Fruit fly (Drosophila melanogaster): Measurements from ENCODE around the gene Nep6.
A peak's percentile ranks its signal among the peaks of the same experiment; 100 is the strongest.

Gene Nep6

DNA sequence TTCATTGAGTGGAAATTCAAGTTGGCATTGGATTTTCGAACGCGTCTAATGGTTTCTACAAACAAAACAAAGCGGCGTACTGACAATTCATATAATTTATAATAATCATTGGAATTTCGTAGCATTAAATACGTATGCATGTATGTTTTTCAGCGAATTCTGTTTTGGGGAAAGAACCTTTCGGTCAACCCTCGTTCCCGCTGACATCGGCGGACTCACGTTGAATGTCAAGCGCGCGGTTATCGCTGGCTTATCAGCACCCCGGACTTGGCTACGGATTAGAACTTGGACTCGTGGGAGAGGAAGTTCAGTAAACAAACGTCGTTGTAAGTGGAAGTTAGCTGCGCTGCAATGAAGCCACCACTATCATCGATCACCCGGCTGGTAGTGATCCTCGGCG is at the start of gene Nep6:
Nep6 (plus strand) TSS at position 305 of the 400 bp plus-strand sequence.
- TF ChIP-seq pan (optimal IDR thresholded peaks at IDR 0.05) (no peak), CG8478 (optimal IDR thresholded peaks at IDR 0.05) (no peak), Dll (optimal IDR thresholded peaks at IDR 0.05) (no peak), psq (optimal IDR thresholded peaks at IDR 0.05) (no peak), usp (GFP tag; optimal IDR thresholded peaks at IDR 0.05) (no peak), EcR (GFP tag; optimal IDR thresholded peaks at IDR 0.05) (no peak)

dm6 chrX:12751786-12752187 is 49.7 kb upstream of the Nep6 start:
- TF ChIP-seq EcR (GFP tag; optimal IDR thresholded peaks at IDR 0.05), result peak in 1 of 2 experiments; percentile 85
- TF ChIP-seq usp (GFP tag; optimal IDR thresholded peaks at IDR 0.05), result no peak

dm6 chrX:12752196-12752595 is 49.3 kb upstream of the Nep6 start:
- TF ChIP-seq EcR (GFP tag; optimal IDR thresholded peaks at IDR 0.05), result peak in 1 of 2 experiments; percentile 57
- TF ChIP-seq CG8478 (optimal IDR thresholded peaks at IDR 0.05), result peak; percentile 62
- no peak for TF ChIP-seq psq (optimal IDR thresholded peaks at IDR 0.05)
- no peak for TF ChIP-seq Dll (optimal IDR thresholded peaks at IDR 0.05)

DNA sequence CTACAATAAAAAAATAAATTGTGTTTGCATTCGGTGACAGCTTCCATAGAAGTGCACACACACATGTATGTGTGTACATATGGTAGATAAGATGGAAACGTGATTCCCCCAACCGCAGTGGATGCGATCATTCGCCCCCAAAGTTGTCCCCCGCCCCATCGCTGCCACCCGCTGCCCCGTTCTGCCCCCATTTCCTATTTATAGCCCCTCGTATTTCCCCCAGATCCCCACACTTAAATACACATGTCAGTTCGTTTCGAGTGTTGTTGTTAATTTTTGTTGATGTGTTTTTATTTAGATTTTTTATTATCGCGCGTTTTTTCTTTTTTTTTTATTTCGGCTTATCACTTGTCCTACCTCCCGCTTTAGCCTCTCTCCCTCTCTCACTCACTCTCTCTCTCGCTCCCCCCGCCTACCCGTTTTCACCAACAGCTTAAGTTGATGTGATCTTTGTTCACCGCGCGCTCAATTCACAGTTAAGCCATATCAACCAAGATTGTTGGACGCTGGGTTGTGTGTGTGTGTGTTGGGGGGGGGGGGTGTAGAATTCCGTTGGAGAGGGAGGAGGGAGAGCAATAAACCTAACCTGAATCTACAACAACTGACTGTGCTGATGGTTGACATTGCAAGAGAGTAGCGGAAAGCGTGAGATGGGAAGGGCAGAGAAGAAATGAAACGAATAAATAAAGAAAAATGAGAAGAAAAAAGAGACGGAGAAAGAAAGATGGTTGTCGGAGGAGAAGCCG is 47.7 kb upstream of the Nep6 start:
- TF ChIP-seq usp (GFP tag; optimal IDR thresholded peaks at IDR 0.05) (no peak), psq (optimal IDR thresholded peaks at IDR 0.05) (no peak), CG8478 (optimal IDR thresholded peaks at IDR 0.05) (no peak), EcR (GFP tag; optimal IDR thresholded peaks at IDR 0.05) (peak in 1 of 2 experiments; percentile 65), pan (optimal IDR thresholded peaks at IDR 0.05) (no peak), Dll (optimal IDR thresholded peaks at IDR 0.05) (peak; percentile 63)

DNA sequence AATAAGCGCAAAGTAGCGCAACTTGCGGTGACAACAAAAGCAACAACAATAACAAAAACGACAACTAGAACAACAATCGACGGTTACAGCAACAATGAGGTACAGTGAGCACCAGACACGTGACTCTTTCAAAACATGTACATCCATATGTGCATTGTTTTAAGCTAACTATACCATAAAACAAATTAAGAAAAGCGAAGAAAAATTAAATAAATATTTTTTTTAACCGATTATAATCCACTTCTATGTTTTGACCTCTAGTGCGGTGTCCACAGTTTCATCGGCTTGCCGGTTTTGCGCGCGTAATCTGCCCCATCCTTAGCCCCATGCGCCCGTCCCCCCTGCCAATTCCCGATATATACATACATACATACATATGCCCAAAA is 47.1 kb upstream of the Nep6 start:
- TF ChIP-seq EcR (GFP tag; optimal IDR thresholded peaks at IDR 0.05) (no peak), usp (GFP tag; optimal IDR thresholded peaks at IDR 0.05) (no peak), psq (optimal IDR thresholded peaks at IDR 0.05) (no peak), Dll (optimal IDR thresholded peaks at IDR 0.05) (no peak)

DNA sequence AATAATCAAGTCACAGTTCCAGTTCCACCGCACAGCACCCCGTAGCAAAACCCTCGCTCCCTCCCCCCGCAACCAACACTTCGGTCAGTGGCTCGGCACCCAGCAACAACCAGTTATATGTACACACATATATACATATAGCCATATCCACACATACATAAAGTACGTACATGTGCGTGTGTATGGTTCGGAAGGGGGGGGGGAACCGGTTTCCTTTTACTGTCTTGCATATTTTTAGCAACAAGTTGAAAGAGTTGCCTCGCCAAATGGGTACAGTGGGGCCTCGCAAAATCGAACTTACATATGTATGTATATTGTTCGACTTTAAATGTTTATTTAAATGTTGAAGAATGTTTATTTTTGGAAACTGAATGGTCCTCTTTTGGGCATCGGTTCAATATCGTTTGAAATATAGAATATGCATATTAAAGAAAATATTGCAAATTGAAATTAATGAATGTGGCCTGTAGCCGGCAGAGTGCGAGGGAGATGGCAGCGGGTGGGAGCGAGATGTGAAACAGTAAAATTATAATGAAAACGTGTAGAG is 46.4 kb upstream of the Nep6 start:
- TF ChIP-seq EcR (GFP tag; optimal IDR thresholded peaks at IDR 0.05) (peak; percentile 74 to 91), usp (GFP tag; optimal IDR thresholded peaks at IDR 0.05) (no peak)

DNA sequence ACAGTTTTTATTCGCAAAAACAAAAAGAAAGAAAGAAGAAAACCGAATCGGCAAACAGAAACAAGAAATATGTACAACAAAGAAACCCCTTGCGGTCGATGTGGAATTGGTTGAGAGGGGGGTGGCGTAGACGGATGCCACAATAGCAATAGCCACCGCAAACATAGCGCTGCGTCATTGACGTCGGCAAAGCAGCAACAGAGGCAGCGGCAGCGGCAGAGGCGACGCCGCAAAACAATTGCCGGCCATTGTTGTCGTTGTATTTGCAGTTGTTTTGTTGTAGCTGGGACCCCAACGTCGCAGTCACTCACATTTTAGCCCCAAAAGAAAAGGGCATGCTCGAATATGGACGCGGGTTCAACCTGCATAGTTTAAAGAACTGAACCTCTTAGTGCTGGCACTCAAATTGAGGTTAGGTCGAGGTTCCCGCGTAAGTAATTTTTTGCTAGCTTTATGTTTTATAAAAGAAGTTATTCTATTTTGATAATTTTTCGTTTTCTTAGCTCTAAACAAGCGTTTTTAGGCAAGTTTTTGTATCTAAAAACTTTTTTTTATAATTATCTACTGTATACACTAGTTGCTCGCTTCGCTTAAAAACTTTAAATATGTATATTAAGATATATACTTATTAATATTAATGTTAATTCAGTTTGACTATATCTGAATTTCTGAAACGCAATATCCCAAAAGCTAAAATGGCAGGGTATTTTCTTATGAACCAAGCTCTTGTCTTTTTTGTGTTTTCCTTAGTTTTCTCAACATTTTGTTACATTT is 45.7 kb upstream of the Nep6 start:
- TF ChIP-seq EcR (GFP tag; optimal IDR thresholded peaks at IDR 0.05) (no peak), pan (optimal IDR thresholded peaks at IDR 0.05) (peak; percentile 62)

DNA sequence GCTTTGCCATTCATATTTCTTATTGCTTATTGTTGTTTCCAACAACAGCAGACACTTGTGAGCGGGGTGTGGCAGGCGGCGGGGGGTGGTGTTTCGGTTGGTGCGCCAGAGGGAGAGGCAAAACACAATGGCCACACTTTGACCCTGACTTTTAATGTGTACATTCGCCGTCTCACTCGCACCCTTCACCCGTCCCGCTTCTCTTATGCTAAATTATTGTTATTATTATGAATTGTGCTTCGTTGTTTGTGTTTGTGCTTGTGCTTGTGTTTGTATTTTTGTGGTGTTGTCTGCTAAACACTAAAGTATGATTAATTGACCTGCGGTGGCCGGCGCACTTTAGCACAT is 45.1 kb upstream of the Nep6 start:
- TF ChIP-seq CG8478 (optimal IDR thresholded peaks at IDR 0.05) (no peak), EcR (GFP tag; optimal IDR thresholded peaks at IDR 0.05) (peak in 1 of 2 experiments; percentile 44), Dll (optimal IDR thresholded peaks at IDR 0.05) (no peak), psq (optimal IDR thresholded peaks at IDR 0.05) (no peak), usp (GFP tag; optimal IDR thresholded peaks at IDR 0.05) (no peak), pan (optimal IDR thresholded peaks at IDR 0.05) (no peak)

dm6 chrX:12757075-12757474 is 44.4 kb upstream of the Nep6 start:
- TF ChIP-seq EcR (GFP tag; optimal IDR thresholded peaks at IDR 0.05) (no peak), usp (GFP tag; optimal IDR thresholded peaks at IDR 0.05) (no peak), CG8478 (optimal IDR thresholded peaks at IDR 0.05) (no peak), Dll (optimal IDR thresholded peaks at IDR 0.05) (no peak), pan (optimal IDR thresholded peaks at IDR 0.05) (no peak), psq (optimal IDR thresholded peaks at IDR 0.05) (no peak)

DNA sequence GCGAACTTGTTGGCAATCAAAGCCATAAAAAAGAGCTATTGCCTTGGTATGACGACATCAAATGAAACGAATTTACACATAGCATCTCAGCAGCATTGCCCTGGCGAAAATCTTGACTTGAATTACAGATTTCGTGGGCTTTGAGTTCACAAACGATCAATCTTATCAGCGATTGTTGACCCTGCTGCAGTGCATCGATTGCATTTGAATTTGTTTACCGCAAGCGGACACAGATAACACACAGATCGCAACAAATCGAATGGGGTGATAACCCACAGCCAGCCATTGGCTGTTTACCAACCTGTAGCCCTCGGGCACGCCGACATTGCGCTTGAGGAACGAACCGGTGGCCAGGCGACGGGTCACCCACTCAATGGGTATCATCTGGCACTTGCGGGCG is 42.3 kb upstream of the Nep6 start:
- TF ChIP-seq pan (optimal IDR thresholded peaks at IDR 0.05) (no peak), EcR (GFP tag; optimal IDR thresholded peaks at IDR 0.05) (no peak), usp (GFP tag; optimal IDR thresholded peaks at IDR 0.05) (no peak), Dll (optimal IDR thresholded peaks at IDR 0.05) (no peak), psq (optimal IDR thresholded peaks at IDR 0.05) (no peak), CG8478 (optimal IDR thresholded peaks at IDR 0.05) (no peak)

- TF ChIP-seq usp (GFP tag; optimal IDR thresholded peaks at IDR 0.05), result no peak
- TF ChIP-seq pan (optimal IDR thresholded peaks at IDR 0.05), result peak; percentile 37
Measured at dm6 chrX:12760466-12761133, 40.9 kb upstream of the Nep6 start, which contains the start of gene Paics. TSS of gene Paics (minus strand) at chrX:12760617.

DNA sequence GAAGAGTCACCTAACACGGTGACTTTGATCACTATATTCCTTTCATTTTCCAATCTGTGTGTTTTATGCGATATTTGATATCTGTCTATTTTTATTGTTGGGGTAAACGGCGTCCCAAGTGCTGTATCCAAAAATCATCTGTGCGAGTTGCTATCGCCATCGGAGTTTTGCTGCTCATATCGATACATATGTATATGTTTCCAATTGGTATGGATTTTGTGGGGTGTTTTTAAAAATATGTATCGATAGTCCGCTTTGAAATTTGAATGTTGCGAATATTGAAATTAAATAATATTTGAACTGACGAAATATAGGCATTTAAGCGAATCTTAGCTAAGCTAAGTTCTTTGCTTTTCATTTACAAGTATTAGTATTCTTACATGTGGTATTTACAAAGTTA is 38.0 kb upstream of the Nep6 start, which contains the start of gene pira:
pira (minus strand) TSS at position 145 of the 400 bp plus-strand sequence.
- TF ChIP-seq psq (optimal IDR thresholded peaks at IDR 0.05) (no peak), pan (optimal IDR thresholded peaks at IDR 0.05) (no peak), EcR (GFP tag; optimal IDR thresholded peaks at IDR 0.05) (no peak), usp (GFP tag; optimal IDR thresholded peaks at IDR 0.05) (no peak), Dll (optimal IDR thresholded peaks at IDR 0.05) (no peak), CG8478 (optimal IDR thresholded peaks at IDR 0.05) (no peak)

All from whole organism.